Fruit fly (Drosophila melanogaster) whole organism, embryonic: ENCODE data around the gene msps.

Experiments used
- Adf1 ChIP-seq: fragments of 200-800 bp; sonication (Bioruptor generic); IDR thresholded peaks from 2 replicates; pipeline ENCODE4 v1.3.6; 2022; ENCODE audit warnings: missing biosample characterization, missing genetic modification characterization
- B-H2 ChIP-seq: fragments of 200-800 bp; sonication (Bioruptor generic); optimal IDR thresholded peaks from 2 replicates; lab custom pipeline; 2018; ENCODE audit warnings: missing biosample characterization, mild to moderate bottlenecking, missing genetic modification characterization
- BEAF-32 ChIP-seq: fragments of 200-800 bp; sonication (Bioruptor generic); optimal IDR thresholded peaks from 3 replicates; lab custom pipeline; 2017; ENCODE audit warnings: missing biosample characterization, missing genetic modification characterization, mild to moderate bottlenecking, moderate library complexity, missing genetic modification reagents
- CG1024 ChIP-seq: fragments of 200-800 bp; sonication (Bioruptor generic); IDR thresholded peaks from 2 replicates; pipeline ENCODE4 v1.3.6; 2022; ENCODE audit warnings: missing biosample characterization, missing genetic modification characterization
- CG10321 ChIP-seq: fragments of 200-800 bp; sonication (Bioruptor generic); IDR thresholded peaks from 2 replicates; pipeline ENCODE4 v1.3.6; 2022; ENCODE audit warnings: missing biosample characterization, missing genetic modification characterization
- CG11504 ChIP-seq: fragments of 200-800 bp; sonication (Bioruptor generic); optimal IDR thresholded peaks from 3 replicates; lab custom pipeline; 2019; ENCODE audit warnings: missing biosample characterization, mild to moderate bottlenecking, missing genetic modification characterization, moderate library complexity
- CG11696 ChIP-seq: fragments of 200-800 bp; sonication (Bioruptor generic); IDR thresholded peaks from 2 replicates; pipeline ENCODE4 v1.3.6; 2022; ENCODE audit warnings: missing biosample characterization, missing genetic modification characterization
- CG12219 ChIP-seq: fragments of 200-800 bp; sonication (Bioruptor generic); optimal IDR thresholded peaks from 3 replicates; lab custom pipeline; 2018; ENCODE audit warnings: missing biosample characterization, mild to moderate bottlenecking, missing genetic modification characterization
- CG12299 ChIP-seq: fragments of 200-800 bp; sonication (Bioruptor generic); optimal IDR thresholded peaks from 2 replicates; lab custom pipeline; 2018; ENCODE audit warnings: missing biosample characterization, mild to moderate bottlenecking, missing genetic modification characterization
- CG12744 ChIP-seq: fragments of 200-800 bp; sonication (Bioruptor generic); optimal IDR thresholded peaks from 2 replicates; lab custom pipeline; 2016; ENCODE audit warnings: missing biosample characterization, missing genetic modification characterization
- CG15011 ChIP-seq: fragments of 200-800 bp; sonication (Bioruptor generic); optimal IDR thresholded peaks from 3 replicates; lab custom pipeline; 2018; ENCODE audit warnings: missing biosample characterization, mild to moderate bottlenecking, missing genetic modification characterization
- CG15269 ChIP-seq: fragments of 200-800 bp; sonication (Bioruptor generic); optimal IDR thresholded peaks from 2 replicates; lab custom pipeline; 2018; ENCODE audit warnings: missing biosample characterization, mild to moderate bottlenecking, missing genetic modification characterization, moderate library complexity
- CG3407 ChIP-seq: fragments of 200-800 bp; sonication (Bioruptor generic); optimal IDR thresholded peaks from 2 replicates; lab custom pipeline; 2018; ENCODE audit warnings: missing biosample characterization, mild to moderate bottlenecking, missing genetic modification characterization
- CG34224 ChIP-seq: fragments of 200-800 bp; sonication (Bioruptor generic); IDR thresholded peaks from 3 replicates; pipeline ENCODE4 v1.3.6; 2022; ENCODE audit warnings: missing biosample characterization, missing genetic modification characterization; ENCODE audit not compliant: partially characterized antibody
- CG4404 ChIP-seq: fragments of 200-800 bp; sonication (Bioruptor generic); IDR thresholded peaks from 2 replicates; pipeline ENCODE4 v1.3.6; 2022; ENCODE audit warnings: missing biosample characterization, missing genetic modification characterization
- CG5953 ChIP-seq: fragments of 200-800 bp; sonication (Bioruptor generic); IDR thresholded peaks from 2 replicates; pipeline ENCODE4 v1.3.6; 2022; ENCODE audit warnings: missing biosample characterization, missing genetic modification characterization
- CG6654 ChIP-seq: fragments of 200-800 bp; sonication (Bioruptor generic); optimal IDR thresholded peaks from 2 replicates; lab custom pipeline; 2017; ENCODE audit warnings: missing biosample characterization, mild to moderate bottlenecking, missing genetic modification characterization
- CG6683 ChIP-seq: fragments of 200-800 bp; sonication (Bioruptor generic); optimal IDR thresholded peaks from 2 replicates; lab custom pipeline; 2017; ENCODE audit warnings: missing biosample characterization, mild to moderate bottlenecking, missing genetic modification characterization, missing genetic modification reagents
- CG8281 ChIP-seq: fragments of 200-800 bp; sonication (Bioruptor generic); optimal IDR thresholded peaks from 2 replicates; lab custom pipeline; 2018; ENCODE audit warnings: missing biosample characterization, mild to moderate bottlenecking, missing genetic modification characterization, moderate library complexity
- CG8944 ChIP-seq: fragments of 200-800 bp; sonication (Bioruptor generic); optimal IDR thresholded peaks from 3 replicates; lab custom pipeline; 2016; ENCODE audit warnings: missing biosample characterization, missing genetic modification characterization
- CG9437 ChIP-seq: fragments of 200-800 bp; sonication (Bioruptor generic); optimal IDR thresholded peaks from 2 replicates; lab custom pipeline; 2018; ENCODE audit warnings: missing biosample characterization, mild to moderate bottlenecking, missing genetic modification characterization
- CG9609 ChIP-seq: fragments of 200-800 bp; sonication (Bioruptor generic); optimal IDR thresholded peaks from 3 replicates; lab custom pipeline; 2016; ENCODE audit warnings: missing biosample characterization, missing genetic modification characterization
- CG9797 ChIP-seq: fragments of 200-800 bp; sonication (Bioruptor generic); optimal IDR thresholded peaks from 3 replicates; lab custom pipeline; 2018; ENCODE audit warnings: missing biosample characterization, mild to moderate bottlenecking, missing genetic modification characterization
- Dll ChIP-seq: fragments of 200-800 bp; sonication (Bioruptor generic); IDR thresholded peaks from 4 replicates; pipeline ENCODE4 v1.3.6; 2022; ENCODE audit warnings: missing biosample characterization, missing genetic modification characterization; ENCODE audit not compliant: partially characterized antibody
- Lhr ChIP-seq: fragments of 200-800 bp; sonication (Bioruptor generic); optimal IDR thresholded peaks from 3 replicates; lab custom pipeline; 2017; ENCODE audit warnings: mild to moderate bottlenecking, missing biosample characterization, missing genetic modification reagents, missing genetic modification characterization
- Nf-YB ChIP-seq: fragments of 200-800 bp; sonication (Bioruptor generic); optimal IDR thresholded peaks from 3 replicates; lab custom pipeline; 2019; ENCODE audit warnings: missing biosample characterization, mild to moderate bottlenecking, missing genetic modification characterization, moderate library complexity
- Nf-YC ChIP-seq: fragments of 200-800 bp; optimal IDR thresholded peaks from 3 replicates; lab custom pipeline; 2019; ENCODE audit warnings: missing biosample characterization, mild to moderate bottlenecking, missing genetic modification characterization, moderate library complexity
- Ravus ChIP-seq: fragments of 200-800 bp; sonication (Bioruptor generic); IDR thresholded peaks from 2 replicates; pipeline ENCODE4 v1.3.6; 2022; ENCODE audit warnings: missing biosample characterization, missing genetic modification characterization
- Side ChIP-seq: fragments of 200-800 bp; sonication (Bioruptor generic); optimal IDR thresholded peaks from 2 replicates; lab custom pipeline; 2016; ENCODE audit warnings: missing biosample characterization, missing genetic modification characterization
- Sry-δ ChIP-seq: fragments of 200-800 bp; sonication (Bioruptor generic); optimal IDR thresholded peaks from 2 replicates; lab custom pipeline; 2016; ENCODE audit warnings: missing biosample characterization, missing genetic modification characterization
- Stat92E ChIP-seq, 3 experiments: fragments of >200 bp in 2 of 3; fragments of 200-800 bp in 1 of 3; sonication (Bioruptor generic) in 1 of 3; optimal IDR thresholded peaks; 2 replicates each; lab custom pipeline; 2017 to 2019; ENCODE audit warnings: missing biosample characterization in 3 of 3, missing genetic modification characterization in 3 of 3, mild to moderate bottlenecking in 1 of 3, moderate library complexity in 1 of 3
- YL-1 ChIP-seq: fragments of 200-800 bp; sonication (Bioruptor generic); optimal IDR thresholded peaks from 3 replicates; lab custom pipeline; 2017; ENCODE audit warnings: missing biosample characterization, mild to moderate bottlenecking, missing genetic modification characterization
- dpn ChIP-seq, 2 experiments: fragments of 200-800 bp; sonication (Bioruptor generic); optimal IDR thresholded peaks; 3 replicates each; lab custom pipeline; 2016; ENCODE audit warnings: missing biosample characterization in 2 of 2, missing genetic modification characterization in 2 of 2
- gsb ChIP-seq: fragments of 200-800 bp; sonication (Bioruptor generic); IDR thresholded peaks from 2 replicates; pipeline ENCODE4 v1.3.6; 2022; ENCODE audit warnings: missing biosample characterization, missing genetic modification characterization
- jumu ChIP-seq: fragments of 200-800 bp; sonication (Bioruptor generic); optimal IDR thresholded peaks from 3 replicates; lab custom pipeline; 2016; ENCODE audit warnings: missing biosample characterization, missing genetic modification characterization
- lov ChIP-seq, 2 experiments: fragments of 200-800 bp in 1 of 2; fragments of >200 bp in 1 of 2; sonication (Bioruptor generic) in 1 of 2; IDR thresholded peaks in 1 of 2; optimal IDR thresholded peaks in 1 of 2; 2 replicates in 1 of 2; 3 replicates in 1 of 2; pipeline versions ENCODE4 v1.3.6 to Lab custom; 2017 to 2022; ENCODE audit warnings: missing biosample characterization in 1 of 2, missing genetic modification characterization in 1 of 2
- nerfin-2 ChIP-seq: fragments of 200-800 bp; sonication (Bioruptor generic); IDR thresholded peaks from 2 replicates; pipeline ENCODE4 v1.3.6; 2022; ENCODE audit warnings: missing biosample characterization, missing genetic modification characterization; ENCODE audit not compliant: partially characterized antibody
- nom ChIP-seq: fragments of 200-800 bp; sonication (Bioruptor generic); optimal IDR thresholded peaks from 2 replicates; lab custom pipeline; 2017; ENCODE audit warnings: missing biosample characterization, missing genetic modification characterization, mild to moderate bottlenecking, moderate library complexity, missing genetic modification reagents
- peb ChIP-seq: fragments of 200-800 bp; sonication (Bioruptor generic); IDR thresholded peaks from 2 replicates; pipeline ENCODE4 v1.3.6; 2022; ENCODE audit warnings: missing biosample characterization, missing genetic modification characterization
- sc ChIP-seq, 3 experiments: fragments of >200 bp in 2 of 3; fragments of 200-800 bp in 1 of 3; sonication (Bioruptor generic) in 1 of 3; optimal IDR thresholded peaks; 2 replicates in 2 of 3; 3 replicates in 1 of 3; lab custom pipeline; 2017; ENCODE audit warnings: mild to moderate bottlenecking in 1 of 3, missing biosample characterization in 1 of 3, missing genetic modification characterization in 1 of 3, missing genetic modification reagents in 1 of 3
- shn ChIP-seq: fragments of 200-800 bp; sonication (Bioruptor generic); optimal IDR thresholded peaks from 3 replicates; lab custom pipeline; 2016; ENCODE audit warnings: missing biosample characterization, missing genetic modification characterization
- sim ChIP-seq: fragments of 200-800 bp; sonication (Bioruptor generic); IDR thresholded peaks from 2 replicates; pipeline ENCODE4 v1.3.6; 2022; ENCODE audit warnings: missing biosample characterization, missing genetic modification characterization
- slp2 ChIP-seq: fragments of 200-800 bp; sonication (Bioruptor generic); optimal IDR thresholded peaks from 2 replicates; lab custom pipeline; 2016; ENCODE audit warnings: missing biosample characterization, missing genetic modification characterization
- twi ChIP-seq: fragments of 200-800 bp; optimal IDR thresholded peaks from 2 replicates; lab custom pipeline; 2019; ENCODE audit warnings: missing biosample characterization, mild to moderate bottlenecking, missing genetic modification characterization, moderate library complexity
- unc-4 ChIP-seq: fragments of 200-800 bp; sonication (Bioruptor generic); IDR thresholded peaks from 2 replicates; pipeline ENCODE4 v1.3.6; 2022; ENCODE audit warnings: missing biosample characterization, missing genetic modification characterization; ENCODE audit not compliant: partially characterized antibody
- zen2 ChIP-seq: fragments of 200-800 bp; sonication (Bioruptor generic); IDR thresholded peaks from 3 replicates; pipeline ENCODE4 v1.3.6; 2022; ENCODE audit warnings: missing biosample characterization, missing genetic modification characterization; ENCODE audit not compliant: partially characterized antibody

msps gene

DNA sequence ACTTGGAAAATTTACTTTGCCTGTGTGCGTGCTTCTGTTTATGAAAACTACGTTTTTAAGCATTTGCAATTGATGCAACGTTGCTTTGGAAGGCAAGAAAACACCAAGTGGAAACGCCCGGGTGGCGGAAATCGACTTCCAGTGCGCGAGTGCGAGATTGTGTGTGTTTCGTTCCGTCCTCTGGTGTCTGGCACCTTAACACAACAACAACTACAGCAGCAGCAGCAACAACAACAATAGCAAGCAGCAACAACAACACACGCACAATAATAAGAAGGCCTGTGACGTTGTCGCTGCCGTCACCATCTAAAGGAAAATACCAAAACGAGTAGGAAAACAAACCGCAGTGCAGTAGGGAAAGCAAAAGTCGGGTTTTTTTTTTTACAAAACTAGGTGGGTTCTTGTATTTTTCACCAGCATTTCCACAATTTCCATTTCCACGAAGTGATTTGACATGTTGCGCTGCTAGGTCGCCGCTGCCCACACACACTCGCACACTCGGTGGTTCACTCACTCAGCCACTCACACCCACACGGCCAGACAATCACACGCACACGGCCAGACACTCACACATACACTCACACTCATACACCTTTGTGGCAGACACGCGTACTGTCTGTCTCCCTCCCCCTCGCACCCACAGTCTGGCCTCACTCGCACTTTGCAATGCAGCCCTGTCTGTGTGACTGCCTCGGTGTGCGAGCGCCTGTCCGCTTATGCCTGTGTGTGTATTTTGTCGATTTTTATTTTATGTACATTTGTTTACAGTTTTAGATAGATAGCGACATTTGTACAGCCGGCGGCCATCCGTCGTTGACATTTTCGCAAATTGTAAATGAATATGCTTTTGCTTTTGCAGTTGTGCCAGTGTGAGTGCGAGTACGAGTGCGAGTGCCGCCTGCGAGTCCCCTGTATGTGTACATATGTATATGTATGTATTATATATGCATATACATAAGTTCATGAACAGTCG, 49.0 kb downstream of the msps start (continued):
- no peak for TF ChIP-seq CG6683 (GFP tag; lab: Kevin White, UChicago)
- TF ChIP-seq CG9437 (GFP tag; lab: Kevin White, UChicago) = no peak
- TF ChIP-seq CG11504 (tag; lab: Kevin White, UChicago) = no peak
- TF ChIP-seq Adf1 (GFP tag; lab: Robert Waterston, UW) = peak; percentile 90
- TF ChIP-seq CG12219 (GFP tag; lab: Kevin White, UChicago) = no peak
- TF ChIP-seq shn (GFP tag; lab: Kevin White, UChicago) = peak; percentile 51
- peak; percentile 33; the same call in 1 of the 2 replicates for TF ChIP-seq peb
- TF ChIP-seq CG8944 = no peak
- TF ChIP-seq sc (optimal IDR thresholded peaks at IDR 0.05; lab: Kevin White, UChicago) = no peak
- TF ChIP-seq sc (GFP tag; optimal IDR thresholded peaks at IDR 0.05; lab: Kevin White, UChicago) = no peak
- TF ChIP-seq Dll (GFP tag; lab: Robert Waterston, UW) = 0 out of 4 replicates have a peak, but pooled peaks have one; percentile 54
- TF ChIP-seq Nf-YB (GFP tag; lab: Kevin White, UChicago) = peak; percentile 15
- TF ChIP-seq Ravus (GFP tag; lab: Robert Waterston, UW) = no peak
- TF ChIP-seq CG9609 (GFP tag; lab: Kevin White, UChicago) = no peak
- TF ChIP-seq CG3407 (GFP tag; lab: Kevin White, UChicago) = no peak
- peak; percentile 81 for TF ChIP-seq CG10321 (GFP tag; lab: Robert Waterston, UW)
- no peak for TF ChIP-seq CG15011
- peak; percentile 11 for TF ChIP-seq B-H2 (GFP tag; lab: Kevin White, UChicago)
- TF ChIP-seq Sry-δ (GFP tag; lab: Kevin White, UChicago) = no peak
- TF ChIP-seq CG1024 (GFP tag; lab: Robert Waterston, UW) = no peak
- TF ChIP-seq CG12299 (tag; lab: Kevin White, UChicago) = no peak
- peak; percentile 61 for TF ChIP-seq Side (GFP tag; lab: Kevin White, UChicago)
- TF ChIP-seq CG12744 = peak; percentile 45
- TF ChIP-seq nerfin-2 (GFP tag; lab: Robert Waterston, UW) = no peak
- TF ChIP-seq slp2 (GFP tag; lab: Kevin White, UChicago) = no peak
- peak; percentile 64 for TF ChIP-seq nom (GFP tag; lab: Kevin White, UChicago)
- TF ChIP-seq CG8281 (tag; lab: Kevin White, UChicago) = no peak
- peak; percentile 65 for TF ChIP-seq twi (tag; lab: Kevin White, UChicago)
- no peak for TF ChIP-seq CG6654 (GFP tag; lab: Kevin White, UChicago)
- TF ChIP-seq dpn (GFP tag; optimal IDR thresholded peaks at IDR 0.05; lab: Kevin White, UChicago) = no peak
- no peak for TF ChIP-seq gsb (GFP tag; lab: Robert Waterston, UW)
- peak; percentile 5; the same call in 1 of the 3 replicates for TF ChIP-seq zen2 (GFP tag; lab: Robert Waterston, UW)
- TF ChIP-seq jumu (GFP tag; lab: Kevin White, UChicago) = peak; percentile 48
- no peak for TF ChIP-seq Nf-YC
- TF ChIP-seq Lhr (GFP tag; lab: Kevin White, UChicago) = no peak
- TF ChIP-seq CG9797 (GFP tag; lab: Kevin White, UChicago) = no peak
- TF ChIP-seq sim (GFP tag; lab: Robert Waterston, UW) = no peak
- no peak for TF ChIP-seq BEAF-32
- TF ChIP-seq CG11696 (GFP tag; lab: Robert Waterston, UW) = no peak
- TF ChIP-seq CG34224 (GFP tag; lab: Robert Waterston, UW) = 0 out of 3 replicates have a peak, but pooled peaks have one; percentile 5
- TF ChIP-seq lov (optimal IDR thresholded peaks at IDR 0.05; lab: Kevin White, UChicago) = no peak
- TF ChIP-seq lov (GFP tag; IDR thresholded peaks at IDR 0.05; lab: Robert Waterston, UW) = no peak
- TF ChIP-seq CG15269 (tag; lab: Kevin White, UChicago) = no peak
- TF ChIP-seq unc-4 (GFP tag; lab: Robert Waterston, UW) = no peak; the same call in 1 of the 2 replicates
- peak; percentile 6 for TF ChIP-seq YL-1 (GFP tag; lab: Kevin White, UChicago)
- peak in 2 of 3 experiments; percentile 32 to 94 for TF ChIP-seq Stat92E (GFP tag; optimal IDR thresholded peaks at IDR 0.05; lab: Kevin White, UChicago)
- no peak for TF ChIP-seq CG5953
- TF ChIP-seq CG4404 = no peak
